Fruit fly (Drosophila melanogaster) whole organism, embryonic: ENCODE measurements around the gene vsg.

Source experiments
- Antp ChIP-seq: fragments of 200-800 bp; sonication (Bioruptor generic); optimal IDR thresholded peaks from 3 replicates; lab custom pipeline; 2016; ENCODE audit warnings: missing biosample characterization, missing genetic modification characterization
- Atf3 ChIP-seq: fragments of 200-800 bp; sonication (Bioruptor generic); optimal IDR thresholded peaks from 3 replicates; lab custom pipeline; 2016; ENCODE audit warnings: missing biosample characterization, missing genetic modification characterization
- Atf6 ChIP-seq: fragments of 200-800 bp; sonication (Bioruptor generic); IDR thresholded peaks from 2 replicates; pipeline ENCODE4 v1.3.6; 2022; ENCODE audit warnings: missing biosample characterization, missing genetic modification characterization
- B-H2 ChIP-seq: fragments of 200-800 bp; sonication (Bioruptor generic); optimal IDR thresholded peaks from 2 replicates; lab custom pipeline; 2018; ENCODE audit warnings: missing biosample characterization, mild to moderate bottlenecking, missing genetic modification characterization
- CG11560 ChIP-seq: fragments of 200-800 bp; sonication (Bioruptor generic); IDR thresholded peaks from 3 replicates; pipeline ENCODE4 v1.3.6; 2022; ENCODE audit warnings: missing biosample characterization, missing genetic modification characterization
- CG12236 ChIP-seq: fragments of 200-800 bp; sonication (Bioruptor generic); optimal IDR thresholded peaks from 2 replicates; lab custom pipeline; 2016; ENCODE audit warnings: missing biosample characterization, missing genetic modification characterization
- CG12744 ChIP-seq: fragments of 200-800 bp; sonication (Bioruptor generic); optimal IDR thresholded peaks from 2 replicates; lab custom pipeline; 2016; ENCODE audit warnings: missing biosample characterization, missing genetic modification characterization
- CG12942 ChIP-seq: fragments of 200-800 bp; sonication (Bioruptor generic); optimal IDR thresholded peaks from 3 replicates; lab custom pipeline; 2016; ENCODE audit warnings: missing biosample characterization, missing genetic modification characterization
- CG13424 ChIP-seq: fragments of 200-800 bp; sonication (Bioruptor generic); optimal IDR thresholded peaks from 2 replicates; lab custom pipeline; 2019; ENCODE audit warnings: missing biosample characterization, mild to moderate bottlenecking, missing genetic modification characterization, moderate library complexity
- CG14965 ChIP-seq: fragments of 200-800 bp; sonication (Bioruptor generic); optimal IDR thresholded peaks from 2 replicates; lab custom pipeline; 2016; ENCODE audit warnings: missing biosample characterization, missing genetic modification characterization, borderline replicate concordance
- CG15479 ChIP-seq: fragments of 200-800 bp; sonication (Bioruptor generic); optimal IDR thresholded peaks from 3 replicates; lab custom pipeline; 2019; ENCODE audit warnings: missing biosample characterization, mild to moderate bottlenecking, missing genetic modification characterization, moderate library complexity
- CG15514 ChIP-seq: fragments of 200-800 bp; sonication (Bioruptor generic); optimal IDR thresholded peaks from 3 replicates; lab custom pipeline; 2017; ENCODE audit warnings: missing biosample characterization, missing genetic modification characterization, mild to moderate bottlenecking, moderate library complexity, missing genetic modification reagents
- CG16779 ChIP-seq: fragments of 200-800 bp; sonication (Bioruptor generic); IDR thresholded peaks from 2 replicates; pipeline ENCODE4 v1.3.6; 2022; ENCODE audit warnings: missing biosample characterization, missing genetic modification characterization
- CG17359 ChIP-seq: fragments of 200-800 bp; sonication (Bioruptor generic); optimal IDR thresholded peaks from 3 replicates; lab custom pipeline; 2018; ENCODE audit warnings: missing biosample characterization, mild to moderate bottlenecking, missing genetic modification characterization, moderate library complexity
- CG17385 ChIP-seq: fragments of 200-800 bp; sonication (Bioruptor generic); optimal IDR thresholded peaks from 3 replicates; lab custom pipeline; 2018; ENCODE audit warnings: missing biosample characterization, mild to moderate bottlenecking, missing genetic modification characterization
- CG17568 ChIP-seq: fragments of 200-800 bp; sonication (Bioruptor generic); optimal IDR thresholded peaks from 2 replicates; lab custom pipeline; 2018; ENCODE audit warnings: missing biosample characterization, mild to moderate bottlenecking, missing genetic modification characterization, moderate library complexity
- CG17802 ChIP-seq: fragments of 200-800 bp; sonication (Bioruptor generic); optimal IDR thresholded peaks from 2 replicates; lab custom pipeline; 2018; ENCODE audit warnings: missing biosample characterization, mild to moderate bottlenecking, missing genetic modification characterization, moderate library complexity
- CG18764 ChIP-seq: fragments of 200-800 bp; sonication (Bioruptor generic); optimal IDR thresholded peaks from 3 replicates; lab custom pipeline; 2016; ENCODE audit warnings: missing biosample characterization, missing genetic modification characterization
- CG2889 ChIP-seq: fragments of 200-800 bp; sonication (Bioruptor generic); IDR thresholded peaks from 3 replicates; pipeline ENCODE4 v1.3.6; 2022; ENCODE audit warnings: missing biosample characterization, missing genetic modification characterization
- CG42726 ChIP-seq: fragments of 200-800 bp; sonication (Bioruptor generic); IDR thresholded peaks from 2 replicates; pipeline ENCODE4 v1.3.6; 2022; ENCODE audit warnings: missing biosample characterization, missing genetic modification characterization; ENCODE audit not compliant: partially characterized antibody
- CG43689 ChIP-seq: fragments of 200-800 bp; sonication (Bioruptor generic); IDR thresholded peaks from 2 replicates; pipeline ENCODE4 v1.3.6; 2022; ENCODE audit warnings: missing biosample characterization, missing genetic modification characterization
- CG4820 ChIP-seq: fragments of 200-800 bp; sonication (Bioruptor generic); optimal IDR thresholded peaks from 3 replicates; lab custom pipeline; 2016; ENCODE audit warnings: missing biosample characterization, missing genetic modification characterization
- CG5245 ChIP-seq: fragments of 200-800 bp; sonication (Bioruptor generic); optimal IDR thresholded peaks from 3 replicates; lab custom pipeline; 2016; ENCODE audit warnings: missing biosample characterization, missing genetic modification characterization
- CG5953 ChIP-seq: fragments of 200-800 bp; sonication (Bioruptor generic); IDR thresholded peaks from 2 replicates; pipeline ENCODE4 v1.3.6; 2022; ENCODE audit warnings: missing biosample characterization, missing genetic modification characterization
- CG7357 ChIP-seq: fragments of 200-800 bp; sonication (Bioruptor generic); IDR thresholded peaks from 3 replicates; pipeline ENCODE4 v1.3.6; 2022; ENCODE audit warnings: missing biosample characterization, missing genetic modification characterization
- CG7786 ChIP-seq: fragments of 200-800 bp; sonication (Bioruptor generic); optimal IDR thresholded peaks from 2 replicates; lab custom pipeline; 2016; ENCODE audit warnings: missing biosample characterization, missing genetic modification characterization
- CG8924 ChIP-seq: fragments of 200-800 bp; optimal IDR thresholded peaks from 3 replicates; lab custom pipeline; 2019; ENCODE audit warnings: missing biosample characterization, mild to moderate bottlenecking, missing genetic modification characterization, moderate library complexity
- D19A ChIP-seq: fragments of 200-800 bp; optimal IDR thresholded peaks from 3 replicates; lab custom pipeline; 2019; ENCODE audit warnings: missing biosample characterization, mild to moderate bottlenecking, missing genetic modification characterization, moderate library complexity
- Deaf1 ChIP-seq: fragments of 200-800 bp; optimal IDR thresholded peaks from 3 replicates; lab custom pipeline; 2019; ENCODE audit warnings: missing biosample characterization, mild to moderate bottlenecking, missing genetic modification characterization, moderate library complexity
- Dll ChIP-seq: fragments of 200-800 bp; sonication (Bioruptor generic); IDR thresholded peaks from 4 replicates; pipeline ENCODE4 v1.3.6; 2022; ENCODE audit warnings: missing biosample characterization, missing genetic modification characterization; ENCODE audit not compliant: partially characterized antibody
- Dp ChIP-seq: fragments of 200-800 bp; sonication (Bioruptor generic); optimal IDR thresholded peaks from 2 replicates; lab custom pipeline; 2018; ENCODE audit warnings: missing biosample characterization, mild to moderate bottlenecking, missing genetic modification characterization, moderate library complexity
- Dref ChIP-seq: fragments of 200-800 bp; sonication (Bioruptor generic); IDR thresholded peaks from 2 replicates; pipeline ENCODE4 v1.3.6; 2022; ENCODE audit warnings: missing biosample characterization, missing genetic modification characterization
- E2f1 ChIP-seq: fragments of 200-800 bp; sonication (Bioruptor generic); IDR thresholded peaks from 2 replicates; pipeline ENCODE4 v1.3.6; 2022; ENCODE audit warnings: missing biosample characterization, missing genetic modification characterization
- ara ChIP-seq: fragments of 200-800 bp; sonication (Bioruptor generic); IDR thresholded peaks from 2 replicates; pipeline ENCODE4 v1.3.6; 2022; ENCODE audit warnings: missing biosample characterization, missing genetic modification characterization
- ci ChIP-seq: fragments of 200-800 bp; sonication (Bioruptor generic); IDR thresholded peaks from 3 replicates; pipeline ENCODE4 v1.3.6; 2022; ENCODE audit warnings: missing biosample characterization, missing genetic modification characterization
- ems ChIP-seq: fragments of 200-800 bp; sonication (Bioruptor generic); optimal IDR thresholded peaks from 3 replicates; lab custom pipeline; 2016; ENCODE audit warnings: missing biosample characterization, missing genetic modification characterization
- esg ChIP-seq: fragments of 200-800 bp; sonication (Bioruptor generic); conservative IDR thresholded peaks from 2 replicates; pipeline ENCODE4 v1.3.6; 2022; ENCODE audit warnings: missing biosample characterization, missing genetic modification characterization
- gcm ChIP-seq: fragments of 200-800 bp; sonication (Bioruptor generic); optimal IDR thresholded peaks from 2 replicates; lab custom pipeline; 2019; ENCODE audit warnings: missing biosample characterization, mild to moderate bottlenecking, missing genetic modification characterization, moderate library complexity
- insv ChIP-seq, 2 experiments: fragments of 200-800 bp; sonication (Bioruptor generic); optimal IDR thresholded peaks; 3 replicates each; lab custom pipeline; 2016 to 2018; ENCODE audit warnings: missing biosample characterization in 2 of 2, missing genetic modification characterization in 2 of 2
- nau ChIP-seq: fragments of 200-800 bp; sonication (Bioruptor generic); optimal IDR thresholded peaks from 3 replicates; lab custom pipeline; 2017; ENCODE audit warnings: missing biosample characterization, mild to moderate bottlenecking, missing genetic modification characterization, missing genetic modification reagents
- peb ChIP-seq: fragments of 200-800 bp; sonication (Bioruptor generic); IDR thresholded peaks from 2 replicates; pipeline ENCODE4 v1.3.6; 2022; ENCODE audit warnings: missing biosample characterization, missing genetic modification characterization
- pzg ChIP-seq: fragments of 200-800 bp; sonication (Bioruptor generic); optimal IDR thresholded peaks from 3 replicates; lab custom pipeline; 2018; ENCODE audit warnings: missing biosample characterization, mild to moderate bottlenecking, missing genetic modification characterization, moderate library complexity
- sens ChIP-seq: fragments of 200-800 bp; sonication (Bioruptor generic); peaks from one replicate; lab custom pipeline; 2016; ENCODE audit warnings: missing biosample characterization, missing genetic modification characterization
- sens-2 ChIP-seq: fragments of 200-800 bp; sonication (Bioruptor generic); IDR thresholded peaks from 2 replicates; pipeline ENCODE4 v1.3.6; 2022; ENCODE audit warnings: missing biosample characterization, missing genetic modification characterization
- slp2 ChIP-seq: fragments of 200-800 bp; sonication (Bioruptor generic); optimal IDR thresholded peaks from 2 replicates; lab custom pipeline; 2016; ENCODE audit warnings: missing biosample characterization, missing genetic modification characterization
- sqz ChIP-seq: fragments of 200-800 bp; sonication (Bioruptor generic); optimal IDR thresholded peaks from 3 replicates; lab custom pipeline; 2018; ENCODE audit warnings: missing biosample characterization, mild to moderate bottlenecking, missing genetic modification characterization
- ssp ChIP-seq: fragments of 200-800 bp; sonication (Bioruptor generic); IDR thresholded peaks from 2 replicates; pipeline ENCODE4 v1.3.6; 2022; ENCODE audit warnings: missing biosample characterization, missing genetic modification characterization
- tgo ChIP-seq: fragments of 200-800 bp; sonication (Bioruptor generic); IDR thresholded peaks from 3 replicates; pipeline ENCODE4 v1.3.6; 2022; ENCODE audit warnings: missing biosample characterization, missing genetic modification characterization
- zen ChIP-seq: fragments of 200-800 bp; sonication (Bioruptor generic); optimal IDR thresholded peaks from 3 replicates; lab custom pipeline; 2018; ENCODE audit warnings: missing biosample characterization, mild to moderate bottlenecking, missing genetic modification characterization, moderate library complexity

The vsg gene

DNA sequence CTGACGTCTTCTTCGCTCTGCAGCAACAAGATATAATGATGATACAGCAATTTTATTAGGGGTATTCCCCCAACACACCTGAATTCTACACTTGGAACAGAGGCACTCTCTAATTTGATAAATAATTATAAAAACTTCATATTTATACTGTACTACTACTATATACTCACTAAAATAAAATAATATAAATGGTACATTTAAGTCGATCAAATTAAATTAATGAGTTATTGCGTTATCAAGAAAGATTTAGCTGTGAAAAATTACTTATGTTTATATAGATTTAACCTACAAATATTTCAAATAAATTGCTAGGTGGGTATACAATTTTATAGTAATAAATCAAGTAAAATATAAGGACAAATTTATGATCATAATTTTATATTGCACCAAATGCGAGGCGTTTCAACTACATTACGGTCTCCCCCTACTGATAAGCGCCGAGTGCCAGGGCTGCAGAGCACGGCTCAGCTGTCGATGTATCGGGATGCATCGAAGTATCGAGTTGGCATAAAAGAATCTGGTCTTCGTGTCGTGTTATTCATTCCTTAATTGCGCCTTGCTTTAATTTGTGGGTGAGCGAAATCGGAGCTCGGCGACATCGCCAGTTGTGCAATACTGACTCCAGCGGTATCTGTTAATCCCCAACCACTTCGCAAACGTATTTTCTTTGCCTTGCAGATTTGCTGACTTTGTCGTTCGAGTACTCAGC is at the start of gene vsg (continued):
- TF ChIP-seq CG12744 (GFP tag; lab: Kevin White, UChicago), result peak; percentile 2
- 0 out of 2 replicates have a peak, but pooled peaks have one; percentile 16 for TF ChIP-seq peb (GFP tag; lab: Robert Waterston, UW)
- TF ChIP-seq CG12942 (GFP tag; lab: Kevin White, UChicago), result peak; percentile 75
- TF ChIP-seq insv (GFP tag; optimal IDR thresholded peaks at IDR 0.05; lab: Kevin White, UChicago), result peak in 1 of 2 experiments; percentile 61
- TF ChIP-seq CG2889 (GFP tag; lab: Robert Waterston, UW), result no peak
- peak; percentile 52 for TF ChIP-seq CG5245 (GFP tag; lab: Kevin White, UChicago)
- peak; percentile 57 for TF ChIP-seq Deaf1
- no peak for TF ChIP-seq nau
- TF ChIP-seq CG15479, result no peak
- TF ChIP-seq Dll (GFP tag; lab: Robert Waterston, UW), result peak; percentile 78
- TF ChIP-seq Dp, result no peak
- peak; percentile 52; the same call in 1 of the 2 replicates for TF ChIP-seq E2f1
- TF ChIP-seq CG11560 (tag; lab: Robert Waterston, UW), result peak; percentile 70; the same call in 2 of the 3 replicates
- 0 out of 2 replicates have a peak, but pooled peaks have one; percentile 38 for TF ChIP-seq CG16779
- TF ChIP-seq CG14965 (GFP tag; lab: Kevin White, UChicago), result no peak
- TF ChIP-seq CG7786 (GFP tag; lab: Kevin White, UChicago), result peak; percentile 48
- peak; percentile 92 for TF ChIP-seq CG13424
- peak; percentile 70 for TF ChIP-seq CG4820
- peak; percentile 16; the same call in 2 of the 3 replicates for TF ChIP-seq ci
- TF ChIP-seq pzg (GFP tag; lab: Kevin White, UChicago), result peak; percentile 61
- peak; percentile 79 for TF ChIP-seq Dref
- TF ChIP-seq CG17359 (tag; lab: Kevin White, UChicago), result peak; percentile 71
- peak; percentile 83 for TF ChIP-seq CG17385 (GFP tag; lab: Kevin White, UChicago)
- TF ChIP-seq ara (GFP tag; lab: Robert Waterston, UW), result peak; percentile 33; the same call in 1 of the 2 replicates
- TF ChIP-seq Antp (GFP tag; lab: Kevin White, UChicago), result peak; percentile 35
- peak; percentile 81 for TF ChIP-seq tgo (GFP tag; lab: Robert Waterston, UW)
- TF ChIP-seq sens-2 (GFP tag; lab: Robert Waterston, UW), result no peak
- peak; percentile 38 for TF ChIP-seq CG15514 (GFP tag; lab: Kevin White, UChicago)
- TF ChIP-seq sqz (GFP tag; lab: Kevin White, UChicago), result no peak
- TF ChIP-seq Atf6 (GFP tag; lab: Robert Waterston, UW), result peak; percentile 50; the same call in 1 of the 2 replicates
- TF ChIP-seq CG8924 (tag; lab: Kevin White, UChicago), result peak; percentile 91
- peak; percentile 72; the same call in 1 of the 2 replicates for TF ChIP-seq esg (GFP tag; lab: Robert Waterston, UW)
- peak; percentile 86 for TF ChIP-seq sens (GFP tag; lab: Kevin White, UChicago)
- no peak for TF ChIP-seq CG17568 (GFP tag; lab: Kevin White, UChicago)
- peak; percentile 78 for TF ChIP-seq D19A (tag; lab: Kevin White, UChicago)
- peak; percentile 93 for TF ChIP-seq CG42726
- peak; percentile 48 for TF ChIP-seq gcm (GFP tag; lab: Kevin White, UChicago)
- peak; percentile 69 for TF ChIP-seq CG18764 (GFP tag; lab: Kevin White, UChicago)
- TF ChIP-seq CG12236 (GFP tag; lab: Kevin White, UChicago), result no peak
- no peak for TF ChIP-seq CG43689 (GFP tag; lab: Robert Waterston, UW)
- TF ChIP-seq CG7357 (GFP tag; lab: Robert Waterston, UW), result peak; percentile 81; the same call in 2 of the 3 replicates
- TF ChIP-seq zen (tag; lab: Kevin White, UChicago), result peak; percentile 58
- TF ChIP-seq CG17802 (tag; lab: Kevin White, UChicago), result no peak
- peak; percentile 25 for TF ChIP-seq Atf3
- peak; percentile 85 for TF ChIP-seq ssp (GFP tag; lab: Robert Waterston, UW)
- peak; percentile 34; the same call in 1 of the 2 replicates for TF ChIP-seq CG5953
- peak; percentile 73 for TF ChIP-seq B-H2 (GFP tag; lab: Kevin White, UChicago)
- peak; percentile 0 for TF ChIP-seq slp2 (GFP tag; lab: Kevin White, UChicago)
- TF ChIP-seq ems (GFP tag; lab: Kevin White, UChicago), result peak; percentile 26
